Worm (Caenorhabditis elegans): ENCODE data around the gene sru-39.

The sru-39 gene

DNA sequence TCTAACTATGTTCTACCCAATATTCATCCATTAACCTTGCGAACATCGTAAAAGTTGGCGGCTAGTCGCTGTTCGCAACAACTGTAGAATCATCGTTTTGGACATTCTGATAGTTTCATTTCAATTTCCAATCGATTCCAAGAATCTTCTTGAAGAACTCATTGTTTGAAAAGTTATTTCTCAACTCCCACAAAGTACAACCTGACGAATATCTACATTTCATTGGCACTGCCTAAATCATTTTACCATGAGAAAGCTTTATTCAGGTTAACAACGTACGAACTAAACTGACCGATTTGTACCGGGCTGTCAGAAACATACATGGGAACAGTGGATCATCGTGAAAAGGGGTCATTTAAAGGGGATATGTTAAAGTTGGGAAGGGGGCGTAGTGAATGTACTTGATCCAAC, 16.6 kb upstream of the sru-39 start, which contains the start of gene F46B6.6 (continued):
- no peak for TF ChIP-seq daf-16 (GFP tag; optimal IDR thresholded peaks at IDR 0.05)
- no peak for TF ChIP-seq daf-16 (tag; optimal IDR thresholded peaks at IDR 0.05)
- peak; percentile 19 for TF ChIP-seq nhr-48 (tag; optimal IDR thresholded peaks at IDR 0.05)
- no peak for TF ChIP-seq zip-11 (GFP tag; IDR thresholded peaks at IDR 0.05)

DNA sequence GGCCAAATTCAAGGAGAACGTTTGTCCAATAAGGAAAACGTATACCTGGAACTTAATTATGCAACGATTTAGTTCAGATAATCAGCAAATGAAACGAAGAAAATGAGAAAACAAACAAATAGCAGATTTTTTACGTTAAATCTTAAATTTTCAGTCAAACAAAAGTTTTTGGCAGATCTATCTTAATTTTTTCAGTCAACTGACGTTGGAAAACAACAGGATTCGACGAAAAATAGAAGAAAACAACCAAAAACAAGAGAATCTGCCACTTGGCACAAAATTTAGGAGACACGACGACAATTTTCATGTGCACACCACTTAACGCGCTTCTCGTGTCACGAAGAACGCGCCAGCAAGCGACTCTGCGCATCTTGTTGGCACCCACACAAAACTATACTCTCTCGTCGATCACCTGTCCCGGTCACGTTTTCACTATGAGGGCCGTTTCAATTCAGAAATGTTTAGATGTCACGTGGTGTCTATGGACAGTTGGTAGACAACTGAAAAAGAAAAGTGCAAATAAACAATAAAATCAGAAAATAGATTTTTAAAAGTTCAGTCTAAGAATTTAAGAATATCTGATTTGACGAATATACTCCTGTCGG, 13.5 kb upstream of the sru-39 start, which contains the start of gene ztf-7:
ztf-7 (minus strand) TSS at position 51 of the 605 bp plus-strand sequence.
- TF ChIP-seq zip-11 (GFP tag; IDR thresholded peaks at IDR 0.05) (no peak), ztf-7 (tag; optimal IDR thresholded peaks at IDR 0.05) (peak; percentile 73), ZK546.5 (tag; optimal IDR thresholded peaks at IDR 0.05) (no peak), hlh-30 (tag; optimal IDR thresholded peaks at IDR 0.05; ENCODE audit: insufficient read depth) (peak; percentile 100), lin-15B (tag; optimal IDR thresholded peaks at IDR 0.05) (no peak), hlh-11 (tag; optimal IDR thresholded peaks at IDR 0.05) (peak; percentile 100), mxl-2 (GFP tag; conservative IDR thresholded peaks at IDR 0.05) (peak; percentile 77), ceh-32 (tag; optimal IDR thresholded peaks at IDR 0.05; ENCODE audit: poor library complexity) (peak; percentile 44), saeg-2 (GFP tag; IDR thresholded peaks at IDR 0.05) (peak; percentile 93), mep-1 (tag; optimal IDR thresholded peaks at IDR 0.05) (peak; percentile 97), pqm-1 (tag; optimal IDR thresholded peaks at IDR 0.05) (no peak), Y5F2A.4 (GFP tag; optimal IDR thresholded peaks at IDR 0.05) (no peak), spr-3 (GFP tag; optimal IDR thresholded peaks at IDR 0.05) (peak; percentile 87), ceh-44 (GFP tag; IDR thresholded peaks at IDR 0.05) (no peak), T20F7.1 (GFP tag; optimal IDR thresholded peaks at IDR 0.05) (peak; percentile 91), tra-1 (GFP tag; IDR thresholded peaks at IDR 0.05) (peak; percentile 97), nhr-41 (GFP tag; IDR thresholded peaks at IDR 0.05) (peak; percentile 74), php-3 (GFP tag; IDR thresholded peaks at IDR 0.05) (peak; percentile 94), unc-62 (GFP tag; optimal IDR thresholded peaks at IDR 0.05 in 1 of 2) (no peak), unc-62 (tag; optimal IDR thresholded peaks at IDR 0.05) (no peak), rbr-2 (tag; optimal IDR thresholded peaks at IDR 0.05) (peak; percentile 95), nhr-102 (tag; optimal IDR thresholded peaks at IDR 0.05) (peak; percentile 97), daf-16 (GFP tag; optimal IDR thresholded peaks at IDR 0.05) (peak; percentile 55 to 97), daf-16 (tag; optimal IDR thresholded peaks at IDR 0.05) (peak; percentile 80), D1046.2 (GFP tag; IDR thresholded peaks at IDR 0.05) (peak; percentile 55; the same call in 1 of the 2 replicates), lin-13 (GFP tag; optimal IDR thresholded peaks at IDR 0.05) (peak; percentile 92), nhr-77 (tag; optimal IDR thresholded peaks at IDR 0.05) (peak; percentile 97), zip-2 (tag; optimal IDR thresholded peaks at IDR 0.05) (peak; percentile 70), madf-5 (GFP tag; IDR thresholded peaks at IDR 0.05) (no peak), jun-1 (tag; optimal IDR thresholded peaks at IDR 0.05) (peak; percentile 69), ctbp-1 (GFP tag; IDR thresholded peaks at IDR 0.05) (peak; percentile 92), vab-7 (GFP tag; IDR thresholded peaks at IDR 0.05) (peak; percentile 80), spr-1 (tag; optimal IDR thresholded peaks at IDR 0.05) (peak; percentile 91), duxl-1 (tag; optimal IDR thresholded peaks at IDR 0.05; ENCODE audit: poor library complexity) (peak; percentile 82), F49E8.2 (tag; optimal IDR thresholded peaks at IDR 0.05; ENCODE audit: borderline replicate concordance) (peak; percentile 51), fos-1 (tag; optimal IDR thresholded peaks at IDR 0.05) (no peak), nhr-111 (GFP tag; optimal IDR thresholded peaks at IDR 0.05) (no peak), F37D6.2 (tag; optimal IDR thresholded peaks at IDR 0.05) (peak; percentile 87), unc-130 (GFP tag; optimal IDR thresholded peaks at IDR 0.05) (no peak), dmd-9 (GFP tag; IDR thresholded peaks at IDR 0.05) (peak; percentile 80; the same call in 1 of the 2 replicates), dmd-8 (GFP tag; IDR thresholded peaks at IDR 0.05) (no peak), Y105C5A.15 (GFP tag; IDR thresholded peaks at IDR 0.05) (no peak), pha-4 (GFP tag; IDR thresholded peaks at IDR 0.05) (peak; percentile 84), pha-4 (tag; optimal IDR thresholded peaks at IDR 0.05) (peak; percentile 41), dve-1 (tag; optimal IDR thresholded peaks at IDR 0.05; ENCODE audit: insufficient read depth) (peak; percentile 98), fkh-10 (GFP tag; optimal IDR thresholded peaks at IDR 0.05) (no peak), attf-4 (tag; optimal IDR thresholded peaks at IDR 0.05) (no peak), lin-39 (tag; optimal IDR thresholded peaks at IDR 0.05) (no peak)

Data from whole organism, L4 larva.